Fruit fly (Drosophila melanogaster) whole organism, embryonic: ENCODE measurements around the gene CG9289.

Experiments
- Atf-2 ChIP-seq: fragments of 200-800 bp; sonication (Bioruptor generic); optimal IDR thresholded peaks from 2 replicates; lab custom pipeline; 2016; ENCODE audit warnings: missing biosample characterization, missing genetic modification characterization
- B-H2 ChIP-seq: fragments of 200-800 bp; sonication (Bioruptor generic); optimal IDR thresholded peaks from 2 replicates; lab custom pipeline; 2018; ENCODE audit warnings: missing biosample characterization, mild to moderate bottlenecking, missing genetic modification characterization
- BEAF-32 ChIP-seq: fragments of 200-800 bp; sonication (Bioruptor generic); optimal IDR thresholded peaks from 3 replicates; lab custom pipeline; 2017; ENCODE audit warnings: missing biosample characterization, missing genetic modification characterization, mild to moderate bottlenecking, moderate library complexity, missing genetic modification reagents
- Bdp1 ChIP-seq: fragments of 200-800 bp; sonication (Bioruptor generic); optimal IDR thresholded peaks from 3 replicates; lab custom pipeline; 2016; ENCODE audit warnings: missing biosample characterization, missing genetic modification characterization
- Blimp-1 ChIP-seq: fragments of 200-800 bp; sonication (Bioruptor generic); optimal IDR thresholded peaks from 3 replicates; lab custom pipeline; 2018; ENCODE audit warnings: missing biosample characterization, missing genetic modification characterization, mild to moderate bottlenecking, moderate library complexity, missing genetic modification reagents
- CG11085 ChIP-seq: fragments of 200-800 bp; sonication (Bioruptor generic); IDR thresholded peaks from 2 replicates; pipeline ENCODE4 v1.3.6; 2022; ENCODE audit warnings: missing biosample characterization, missing genetic modification characterization
- CG1529 ChIP-seq: fragments of 200-800 bp; sonication (Bioruptor generic); optimal IDR thresholded peaks from 3 replicates; lab custom pipeline; 2018; ENCODE audit warnings: missing biosample characterization, missing genetic modification characterization
- CG15514 ChIP-seq: fragments of 200-800 bp; sonication (Bioruptor generic); optimal IDR thresholded peaks from 3 replicates; lab custom pipeline; 2017; ENCODE audit warnings: missing biosample characterization, missing genetic modification characterization, mild to moderate bottlenecking, moderate library complexity, missing genetic modification reagents
- CG15696 ChIP-seq: fragments of 200-800 bp; sonication (Bioruptor generic); optimal IDR thresholded peaks from 2 replicates; lab custom pipeline; 2019; ENCODE audit warnings: missing biosample characterization, mild to moderate bottlenecking, missing genetic modification characterization, moderate library complexity
- CG16779 ChIP-seq: fragments of 200-800 bp; sonication (Bioruptor generic); IDR thresholded peaks from 2 replicates; pipeline ENCODE4 v1.3.6; 2022; ENCODE audit warnings: missing biosample characterization, missing genetic modification characterization
- CG18476 ChIP-seq: fragments of 200-800 bp; sonication (Bioruptor generic); optimal IDR thresholded peaks from 2 replicates; lab custom pipeline; 2016; ENCODE audit warnings: missing biosample characterization, mild to moderate bottlenecking, missing genetic modification characterization
- CG18764 ChIP-seq: fragments of 200-800 bp; sonication (Bioruptor generic); optimal IDR thresholded peaks from 3 replicates; lab custom pipeline; 2016; ENCODE audit warnings: missing biosample characterization, missing genetic modification characterization
- CG2120 ChIP-seq: fragments of 200-800 bp; sonication (Bioruptor generic); optimal IDR thresholded peaks from 3 replicates; lab custom pipeline; 2016; ENCODE audit warnings: missing biosample characterization, missing genetic modification characterization
- CG3065 ChIP-seq: fragments of 200-800 bp; sonication (Bioruptor generic); optimal IDR thresholded peaks from 2 replicates; lab custom pipeline; 2016; ENCODE audit warnings: missing biosample characterization, missing genetic modification characterization
- CG31224 ChIP-seq: fragments of 200-800 bp; sonication (Bioruptor generic); IDR thresholded peaks from 2 replicates; pipeline ENCODE4 v1.3.6; 2022; ENCODE audit warnings: missing biosample characterization, missing genetic modification characterization
- CG31388 ChIP-seq: fragments of 200-800 bp; sonication (Bioruptor generic); optimal IDR thresholded peaks from 2 replicates; lab custom pipeline; 2016; ENCODE audit warnings: missing biosample characterization, missing genetic modification characterization
- CG3163 ChIP-seq: fragments of 200-800 bp; sonication (Bioruptor generic); optimal IDR thresholded peaks from 3 replicates; lab custom pipeline; 2016; ENCODE audit warnings: missing biosample characterization, missing genetic modification characterization
- CG33213 ChIP-seq: fragments of 200-800 bp; sonication (Bioruptor generic); optimal IDR thresholded peaks from 3 replicates; lab custom pipeline; 2016; ENCODE audit warnings: missing biosample characterization, missing genetic modification characterization
- CG4730 ChIP-seq: fragments of 200-800 bp; sonication (Bioruptor generic); IDR thresholded peaks from 2 replicates; pipeline ENCODE4 v1.3.6; 2022; ENCODE audit warnings: missing biosample characterization, missing genetic modification characterization
- CG4854 ChIP-seq: fragments of 200-800 bp; sonication (Bioruptor generic); optimal IDR thresholded peaks from 2 replicates; lab custom pipeline; 2016; ENCODE audit warnings: missing biosample characterization, missing genetic modification characterization, inconsistent platforms
- CG7745 ChIP-seq: fragments of 200-800 bp; sonication (Bioruptor generic); optimal IDR thresholded peaks from 2 replicates; lab custom pipeline; 2018; ENCODE audit warnings: missing biosample characterization, mild to moderate bottlenecking, missing genetic modification characterization, moderate library complexity
- CG9727 ChIP-seq: fragments of 200-800 bp; sonication (Bioruptor generic); optimal IDR thresholded peaks from 3 replicates; lab custom pipeline; 2017; ENCODE audit warnings: missing biosample characterization, mild to moderate bottlenecking, missing genetic modification characterization
- CG9932 ChIP-seq: fragments of 200-800 bp; sonication (Bioruptor generic); IDR thresholded peaks from 2 replicates; pipeline ENCODE4 v1.3.6; 2022; ENCODE audit warnings: missing biosample characterization, missing genetic modification characterization
- D19A ChIP-seq: fragments of 200-800 bp; optimal IDR thresholded peaks from 3 replicates; lab custom pipeline; 2019; ENCODE audit warnings: missing biosample characterization, mild to moderate bottlenecking, missing genetic modification characterization, moderate library complexity
- Dip2 ChIP-seq: fragments of 200-800 bp; sonication (Bioruptor generic); IDR thresholded peaks from 2 replicates; pipeline ENCODE4 v1.3.6; 2022; ENCODE audit warnings: missing biosample characterization, missing genetic modification characterization
- Dref ChIP-seq: fragments of 200-800 bp; sonication (Bioruptor generic); IDR thresholded peaks from 2 replicates; pipeline ENCODE4 v1.3.6; 2022; ENCODE audit warnings: missing biosample characterization, missing genetic modification characterization
- Hr3 ChIP-seq: fragments of 200-800 bp; sonication (Bioruptor generic); optimal IDR thresholded peaks from 3 replicates; lab custom pipeline; 2016; ENCODE audit warnings: missing biosample characterization, missing genetic modification characterization
- Lim3 ChIP-seq: fragments of 200-800 bp; sonication (Bioruptor generic); IDR thresholded peaks from 2 replicates; pipeline ENCODE4 v1.3.6; 2022; ENCODE audit warnings: missing biosample characterization, missing genetic modification characterization
- Ravus ChIP-seq: fragments of 200-800 bp; sonication (Bioruptor generic); IDR thresholded peaks from 2 replicates; pipeline ENCODE4 v1.3.6; 2022; ENCODE audit warnings: missing biosample characterization, missing genetic modification characterization
- Rx ChIP-seq: fragments of 200-800 bp; sonication (Bioruptor generic); IDR thresholded peaks from 2 replicates; pipeline ENCODE4 v1.3.6; 2022; ENCODE audit warnings: missing biosample characterization, missing genetic modification characterization
- Spps ChIP-seq: fragments of 200-800 bp; sonication (Bioruptor generic); optimal IDR thresholded peaks from 2 replicates; lab custom pipeline; 2018; ENCODE audit warnings: missing biosample characterization, mild to moderate bottlenecking, missing genetic modification characterization
- al ChIP-seq: fragments of 200-800 bp; sonication (Bioruptor generic); IDR thresholded peaks from 2 replicates; pipeline ENCODE4 v1.3.6; 2022; ENCODE audit warnings: missing biosample characterization, missing genetic modification characterization
- amos ChIP-seq: fragments of 200-800 bp; sonication (Bioruptor generic); IDR thresholded peaks from 2 replicates; pipeline ENCODE4 v1.3.6; 2022; ENCODE audit warnings: missing biosample characterization, missing genetic modification characterization; ENCODE audit not compliant: partially characterized antibody
- aop ChIP-seq: fragments of 200-800 bp; sonication (Bioruptor generic); IDR thresholded peaks from 2 replicates; pipeline ENCODE4 v1.3.6; 2022; ENCODE audit warnings: missing biosample characterization, missing genetic modification characterization
- ap ChIP-seq: fragments of 200-800 bp; sonication (Bioruptor generic); IDR thresholded peaks from 2 replicates; pipeline ENCODE4 v1.3.6; 2022; ENCODE audit warnings: missing biosample characterization, missing genetic modification characterization
- bbx ChIP-seq: fragments of 200-800 bp; sonication (Bioruptor generic); IDR thresholded peaks from 2 replicates; pipeline ENCODE4 v1.3.6; 2022; ENCODE audit warnings: missing biosample characterization, missing genetic modification characterization; ENCODE audit not compliant: partially characterized antibody
- caup ChIP-seq: fragments of 200-800 bp; sonication (Bioruptor generic); optimal IDR thresholded peaks from 3 replicates; lab custom pipeline; 2017; ENCODE audit warnings: missing biosample characterization, mild to moderate bottlenecking, missing genetic modification characterization, moderate library complexity; ENCODE audit not compliant: severe bottlenecking
- cg ChIP-seq: fragments of 200-800 bp; sonication (Bioruptor generic); optimal IDR thresholded peaks from 3 replicates; lab custom pipeline; 2019; ENCODE audit warnings: missing biosample characterization, mild to moderate bottlenecking, missing genetic modification characterization, moderate library complexity
- chinmo ChIP-seq: fragments of 200-800 bp; sonication (Bioruptor generic); IDR thresholded peaks from 4 replicates; pipeline ENCODE4 v1.3.6; 2022; ENCODE audit warnings: missing biosample characterization, missing genetic modification characterization; ENCODE audit not compliant: partially characterized antibody
- chn ChIP-seq: fragments of 200-800 bp; sonication (Bioruptor generic); optimal IDR thresholded peaks from 2 replicates; lab custom pipeline; 2016; ENCODE audit warnings: missing biosample characterization, missing genetic modification characterization
- dan ChIP-seq: fragments of 200-800 bp; sonication (Bioruptor generic); IDR thresholded peaks from 2 replicates; pipeline ENCODE4 v1.3.6; 2022; ENCODE audit warnings: missing biosample characterization, missing genetic modification characterization
- jumu ChIP-seq: fragments of 200-800 bp; sonication (Bioruptor generic); optimal IDR thresholded peaks from 3 replicates; lab custom pipeline; 2016; ENCODE audit warnings: missing biosample characterization, missing genetic modification characterization
- ken ChIP-seq: fragments of 200-800 bp; sonication (Bioruptor generic); IDR thresholded peaks from 3 replicates; pipeline ENCODE4 v1.3.6; 2022; ENCODE audit warnings: missing biosample characterization, missing genetic modification characterization
- klu ChIP-seq: fragments of 200-800 bp; sonication (Bioruptor generic); IDR thresholded peaks from 2 replicates; pipeline ENCODE4 v1.3.6; 2022; ENCODE audit warnings: missing biosample characterization, missing genetic modification characterization
- mam ChIP-seq: fragments of 200-800 bp; sonication (Bioruptor generic); optimal IDR thresholded peaks from 3 replicates; lab custom pipeline; 2016; ENCODE audit warnings: missing biosample characterization, missing genetic modification characterization
- oc ChIP-seq: fragments of 200-800 bp; sonication (Bioruptor generic); optimal IDR thresholded peaks from 2 replicates; lab custom pipeline; 2018; ENCODE audit warnings: missing biosample characterization, mild to moderate bottlenecking, missing genetic modification characterization, moderate library complexity
- onecut ChIP-seq: fragments of 200-800 bp; sonication (Bioruptor generic); IDR thresholded peaks from 2 replicates; pipeline ENCODE4 v1.3.6; 2022; ENCODE audit warnings: missing biosample characterization, missing genetic modification characterization
- otp ChIP-seq: fragments of 200-800 bp; sonication (Bioruptor generic); IDR thresholded peaks from 3 replicates; pipeline ENCODE4, ENCODE4 v1.3.6; 2022; ENCODE audit warnings: missing biosample characterization, missing genetic modification characterization
- zfh2 ChIP-seq: fragments of 200-800 bp; sonication (Bioruptor generic); optimal IDR thresholded peaks from 2 replicates; lab custom pipeline; 2016; ENCODE audit warnings: missing biosample characterization, missing genetic modification characterization

The CG9289 gene

dm6 chr2L:8717618-8718336 lies 33.6 kb upstream of the CG9289 start (continued):
- TF ChIP-seq Ravus (GFP tag; lab: Robert Waterston, UW), result peak; percentile 53
- peak; percentile 57 for TF ChIP-seq CG4854
- TF ChIP-seq CG9932, result peak; percentile 81
- peak; percentile 29; the same call in 1 of the 2 replicates for TF ChIP-seq Rx (GFP tag; lab: Robert Waterston, UW)
- peak; percentile 57 for TF ChIP-seq mam (GFP tag; lab: Kevin White, UChicago)
- TF ChIP-seq CG33213 (GFP tag; lab: Kevin White, UChicago), result no peak
- peak; percentile 87 for TF ChIP-seq CG1529 (GFP tag; lab: Kevin White, UChicago)
- peak; percentile 100 for TF ChIP-seq chinmo (GFP tag; lab: Robert Waterston, UW)
- TF ChIP-seq klu (GFP tag; lab: Robert Waterston, UW), result peak; percentile 83
- TF ChIP-seq CG18476 (GFP tag; lab: Kevin White, UChicago), result peak; percentile 88
- peak; percentile 67 for TF ChIP-seq Bdp1 (GFP tag; lab: Kevin White, UChicago)
- TF ChIP-seq CG16779 (GFP tag; lab: Robert Waterston, UW), result peak; percentile 58
- TF ChIP-seq Spps, result peak; percentile 66
- peak; percentile 95 for TF ChIP-seq cg (GFP tag; lab: Kevin White, UChicago)
- peak; percentile 62 for TF ChIP-seq CG15696 (tag; lab: Kevin White, UChicago)
- peak; percentile 76 for TF ChIP-seq CG31224 (GFP tag; lab: Robert Waterston, UW)
- peak; percentile 86 for TF ChIP-seq onecut (GFP tag; lab: Robert Waterston, UW)
- peak; percentile 26 for TF ChIP-seq B-H2
- TF ChIP-seq jumu (GFP tag; lab: Kevin White, UChicago), result peak; percentile 40
- TF ChIP-seq Dip2, result no peak
- peak; percentile 92 for TF ChIP-seq Hr3 (GFP tag; lab: Kevin White, UChicago)
- no peak for TF ChIP-seq BEAF-32 (GFP tag; lab: Kevin White, UChicago)
- TF ChIP-seq CG3163 (GFP tag; lab: Kevin White, UChicago), result peak; percentile 83
- peak; percentile 71 for TF ChIP-seq CG18764 (GFP tag; lab: Kevin White, UChicago)
- no peak; the same call in 1 of the 2 replicates for TF ChIP-seq amos
- peak; percentile 54; the same call in 1 of the 2 replicates for TF ChIP-seq aop
- peak; percentile 13 for TF ChIP-seq CG7745
- peak; percentile 96 for TF ChIP-seq CG9727
- peak; percentile 66 for TF ChIP-seq ap (GFP tag; lab: Robert Waterston, UW)
- TF ChIP-seq D19A (tag; lab: Kevin White, UChicago), result peak; percentile 87
- TF ChIP-seq Atf-2 (GFP tag; lab: Kevin White, UChicago), result peak; percentile 34
- TF ChIP-seq caup (GFP tag; lab: Kevin White, UChicago), result peak; percentile 86
- TF ChIP-seq chn (GFP tag; lab: Kevin White, UChicago), result peak; percentile 66
- TF ChIP-seq Lim3 (GFP tag; lab: Robert Waterston, UW), result no peak
- TF ChIP-seq CG15514 (GFP tag; lab: Kevin White, UChicago), result peak; percentile 63
- TF ChIP-seq CG11085, result peak; percentile 58; the same call in 1 of the 2 replicates
- TF ChIP-seq ken (GFP tag; lab: Robert Waterston, UW), result 0 out of 3 replicates have a peak, but pooled peaks have one; percentile 47
- TF ChIP-seq Dref (GFP tag; lab: Robert Waterston, UW), result no peak
- TF ChIP-seq al (GFP tag; lab: Robert Waterston, UW), result peak; percentile 59; the same call in 1 of the 2 replicates
- TF ChIP-seq otp (GFP tag; lab: Robert Waterston, UW), result peak; percentile 48; the same call in 1 of the 3 replicates
- TF ChIP-seq CG2120 (GFP tag; lab: Kevin White, UChicago), result peak; percentile 92
- TF ChIP-seq bbx (GFP tag; lab: Robert Waterston, UW), result peak; percentile 42; the same call in 1 of the 2 replicates
- TF ChIP-seq CG31388 (GFP tag; lab: Kevin White, UChicago), result peak; percentile 45
- peak; percentile 85 for TF ChIP-seq Blimp-1 (GFP tag; lab: Kevin White, UChicago)
- TF ChIP-seq dan (GFP tag; lab: Robert Waterston, UW), result no peak
- TF ChIP-seq zfh2 (GFP tag; lab: Kevin White, UChicago), result peak; percentile 72
- peak; percentile 68 for TF ChIP-seq CG4730 (GFP tag; lab: Robert Waterston, UW)
- TF ChIP-seq CG3065 (GFP tag; lab: Kevin White, UChicago), result peak; percentile 72
- peak; percentile 86 for TF ChIP-seq oc (tag; lab: Kevin White, UChicago)
